Worm (Caenorhabditis elegans) whole organism, late embryonic: ENCODE data around the gene C25E10.4.

ENCODE experiments used
- K02D7.2 ChIP-seq: sonication (generic microtip); optimal IDR thresholded peaks from 2 replicates; lab custom pipeline; 2017; ENCODE audit warnings: mild to moderate bottlenecking, missing genetic modification characterization, missing compliant biosample characterization
- ceh-14 ChIP-seq: sonication (generic microtip); optimal IDR thresholded peaks from 2 replicates; lab custom pipeline; 2016; ENCODE audit warnings: missing genotype, missing genetic modification characterization, missing compliant biosample characterization
- ceh-22 ChIP-seq: sonication (generic microtip); optimal IDR thresholded peaks from 2 replicates; lab custom pipeline; 2017; ENCODE audit warnings: missing biosample characterization, missing genetic modification characterization
- ceh-31 ChIP-seq: sonication (generic microtip); optimal IDR thresholded peaks from 2 replicates; lab custom pipeline; 2016; ENCODE audit warnings: missing genetic modification characterization, missing compliant biosample characterization
- ceh-45 ChIP-seq: fragments of 200-800 bp; sonication (Bioruptor generic); IDR thresholded peaks from 2 replicates; pipeline ENCODE4 v1.3.6; 2022; ENCODE audit warnings: missing genetic modification reagents, missing genetic modification characterization, missing compliant biosample characterization
- dve-1 ChIP-seq: sonication (generic microtip); optimal IDR thresholded peaks from 2 replicates; lab custom pipeline; 2017; ENCODE audit warnings: antibody characterized with exemption, mild to moderate bottlenecking, missing genetic modification characterization, missing compliant biosample characterization
- elt-2 ChIP-seq: sonication (generic microtip); optimal IDR thresholded peaks from 2 replicates; lab custom pipeline; 2016; ENCODE audit warnings: missing genetic modification reagents, missing genetic modification characterization, missing compliant biosample characterization
- ets-4 ChIP-seq: sonication (generic microtip); optimal IDR thresholded peaks from 2 replicates; lab custom pipeline; 2016; ENCODE audit warnings: missing genetic modification characterization, missing compliant biosample characterization
- fkh-6 ChIP-seq: sonication (generic microtip); optimal IDR thresholded peaks from 2 replicates; lab custom pipeline; 2016; ENCODE audit warnings: missing genetic modification characterization, missing compliant biosample characterization
- hlh-6 ChIP-seq: sonication (generic microtip); optimal IDR thresholded peaks from 2 replicates; lab custom pipeline; 2016; ENCODE audit warnings: missing genotype, missing genetic modification characterization, missing compliant biosample characterization
- mec-3 ChIP-seq: sonication (generic microtip); optimal IDR thresholded peaks from 2 replicates; lab custom pipeline; 2016; ENCODE audit warnings: borderline replicate concordance, missing genetic modification characterization, missing compliant biosample characterization
- npax-4 ChIP-seq: sonication (generic microtip); optimal IDR thresholded peaks from 2 replicates; lab custom pipeline; 2016; ENCODE audit warnings: missing genetic modification characterization, missing compliant biosample characterization
- pha-2 ChIP-seq: sonication (generic microtip); optimal IDR thresholded peaks from 2 replicates; lab custom pipeline; 2017; ENCODE audit warnings: mild to moderate bottlenecking, missing genetic modification characterization, missing compliant biosample characterization
- unc-86 ChIP-seq: sonication (generic microtip); optimal IDR thresholded peaks from 2 replicates; lab custom pipeline; 2016; ENCODE audit warnings: missing genetic modification characterization, missing compliant biosample characterization

Gene C25E10.4

ce11 chrV:9084252-9084651 is 50.9 kb downstream of the C25E10.4 start:
- TF ChIP-seq ets-4 (tag; lab: Kevin White, UChicago) (no peak), dve-1 (no peak), hlh-6 (tag; lab: Kevin White, UChicago) (no peak), ceh-14 (tag; lab: Kevin White, UChicago) (no peak), mec-3 (tag; lab: Kevin White, UChicago) (no peak), fkh-6 (tag; lab: Kevin White, UChicago) (no peak), ceh-22 (tag; lab: Kevin White, UChicago) (no peak), pha-2 (tag; lab: Kevin White, UChicago) (no peak), npax-4 (no peak), ceh-45 (GFP tag; lab: Robert Waterston, UW) (no peak), elt-2 (tag; lab: Kevin White, UChicago) (no peak), unc-86 (tag; lab: Kevin White, UChicago) (no peak), ceh-31 (no peak), K02D7.2 (tag; lab: Kevin White, UChicago) (no peak)
